Fruit fly (Drosophila melanogaster): ENCODE data around the gene Nrt.

Gene Nrt

DNA sequence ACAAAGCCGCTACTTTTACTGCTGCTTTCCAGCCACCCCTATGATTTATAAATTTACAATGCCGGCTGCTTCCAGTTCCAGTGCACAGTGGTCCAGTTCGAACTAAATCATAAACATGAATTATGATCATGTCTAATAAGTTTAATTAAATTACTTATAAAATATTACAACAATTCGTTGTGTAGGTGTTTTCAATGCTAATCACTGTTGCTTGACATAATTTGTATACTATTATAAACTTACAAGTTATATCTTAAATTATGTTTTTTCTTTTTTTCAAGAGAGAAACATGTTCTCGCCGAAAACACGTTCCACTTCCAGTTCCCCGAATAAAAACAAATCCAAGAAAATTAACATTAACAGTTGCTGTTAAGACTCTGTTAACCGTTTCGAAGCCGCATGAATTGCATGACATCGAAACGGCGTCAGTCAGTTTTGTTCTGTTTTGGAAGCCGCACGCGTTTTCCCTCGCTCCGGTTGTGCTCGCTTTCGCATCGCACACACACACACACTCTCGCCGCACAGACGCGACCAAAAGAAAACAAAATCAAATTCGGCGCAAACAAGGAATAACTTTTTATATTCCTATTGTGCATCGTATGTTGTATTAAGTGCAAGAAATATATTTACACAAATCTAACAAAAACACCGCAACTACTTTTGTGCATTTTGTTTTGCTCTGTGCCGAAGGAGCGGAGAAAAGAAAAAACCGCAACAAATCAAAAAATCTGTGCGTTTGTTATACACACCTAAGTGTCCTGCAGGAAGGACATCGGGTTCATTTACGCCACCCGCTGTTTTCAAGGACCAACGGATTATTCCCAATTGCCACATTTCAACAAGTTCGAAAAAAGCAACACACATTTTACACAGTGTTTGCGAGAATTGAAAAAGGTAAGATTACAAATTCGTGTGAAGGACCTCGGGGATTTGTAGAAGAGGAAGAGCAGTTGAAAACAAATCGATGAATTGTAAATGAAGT lies at the start of gene Nrt (continued):
- no peak for TF ChIP-seq CG7745 (tag; optimal IDR thresholded peaks at IDR 0.05)
- peak; percentile 59 for TF ChIP-seq Spps (tag; optimal IDR thresholded peaks at IDR 0.05)
- TF ChIP-seq z (GFP tag; IDR thresholded peaks at IDR 0.05) = no peak
- TF ChIP-seq ranshi (GFP tag; IDR thresholded peaks at IDR 0.05) = no peak
- no peak for TF ChIP-seq ab (GFP tag; optimal IDR thresholded peaks at IDR 0.05)
- TF ChIP-seq CG18764 (GFP tag; optimal IDR thresholded peaks at IDR 0.05) = peak; percentile 44
- TF ChIP-seq zfh1 (GFP tag; IDR thresholded peaks at IDR 0.05) = peak; percentile 39; the same call in 1 of the 3 replicates
- no peak for TF ChIP-seq Ptx1 (GFP tag; IDR thresholded peaks at IDR 0.05)
- TF ChIP-seq insv (GFP tag; optimal IDR thresholded peaks at IDR 0.05) = peak in 1 of 2 experiments; percentile 61
- TF ChIP-seq CG30431 (GFP tag; optimal IDR thresholded peaks at IDR 0.05) = no peak
- TF ChIP-seq Nf-YC (tag; optimal IDR thresholded peaks at IDR 0.05) = peak; percentile 69
- TF ChIP-seq CG1024 (GFP tag; IDR thresholded peaks at IDR 0.05) = no peak
- TF ChIP-seq HLH4C (GFP tag; IDR thresholded peaks at IDR 0.05; ENCODE audit: partially characterized antibody) = no peak
- TF ChIP-seq CG5953 (GFP tag; IDR thresholded peaks at IDR 0.05) = no peak; the same call in 1 of the 2 replicates
- TF ChIP-seq Dip3 (GFP tag; optimal IDR thresholded peaks at IDR 0.05) = no peak
- TF ChIP-seq chn (GFP tag; optimal IDR thresholded peaks at IDR 0.05) = peak; percentile 7
- no peak for TF ChIP-seq klu (GFP tag; IDR thresholded peaks at IDR 0.05)
- TF ChIP-seq Eip74EF (GFP tag; optimal IDR thresholded peaks at IDR 0.05) = peak in 1 of 2 experiments; percentile 55
- no peak for TF ChIP-seq psq (GFP tag; optimal IDR thresholded peaks at IDR 0.05)
- TF ChIP-seq CG18262 (tag; optimal IDR thresholded peaks at IDR 0.05) = peak; percentile 73
- peak; percentile 71 for TF ChIP-seq CG13296 (GFP tag; optimal IDR thresholded peaks at IDR 0.05)
- TF ChIP-seq CG11398 (GFP tag; optimal IDR thresholded peaks at IDR 0.05) = no peak
- peak; percentile 54 for TF ChIP-seq CG2120 (GFP tag; optimal IDR thresholded peaks at IDR 0.05)
- TF ChIP-seq CG12391 (tag; optimal IDR thresholded peaks at IDR 0.05) = peak; percentile 82
- TF ChIP-seq CG12236 (GFP tag; optimal IDR thresholded peaks at IDR 0.05) = no peak
- TF ChIP-seq CG7839 (tag; optimal IDR thresholded peaks at IDR 0.05) = peak; percentile 63
- peak; percentile 15 for TF ChIP-seq CG1603 (tag; optimal IDR thresholded peaks at IDR 0.05)
- no peak for TF ChIP-seq Atf3 (GFP tag; optimal IDR thresholded peaks at IDR 0.05)
- TF ChIP-seq chif (GFP tag; optimal IDR thresholded peaks at IDR 0.05) = no peak
- TF ChIP-seq CG1647 (GFP tag; optimal IDR thresholded peaks at IDR 0.05) = no peak
- TF ChIP-seq pho (GFP tag; optimal IDR thresholded peaks at IDR 0.05) = no peak
- no peak for TF ChIP-seq CG12071 (GFP tag; optimal IDR thresholded peaks at IDR 0.05)
- peak; percentile 58 for TF ChIP-seq CG12659 (GFP tag; optimal IDR thresholded peaks at IDR 0.05)
- peak; percentile 50 for TF ChIP-seq amos (GFP tag; IDR thresholded peaks at IDR 0.05; ENCODE audit: partially characterized antibody)
- no peak for TF ChIP-seq crc (GFP tag; optimal IDR thresholded peaks at IDR 0.05)
- peak; percentile 9 for TF ChIP-seq CG8089 (GFP tag; optimal IDR thresholded peaks at IDR 0.05)
- TF ChIP-seq bsh (GFP tag; optimal IDR thresholded peaks at IDR 0.05) = peak; percentile 48 to 76
- TF ChIP-seq CG32772 (GFP tag; IDR thresholded peaks at IDR 0.05) = peak; percentile 49; the same call in 1 of the 2 replicates
- no peak for TF ChIP-seq Kr (GFP tag; optimal IDR thresholded peaks at IDR 0.05)
- TF ChIP-seq tap (tag; optimal IDR thresholded peaks at IDR 0.05) = peak; percentile 55
- no peak for TF ChIP-seq HmgD (GFP tag; optimal IDR thresholded peaks at IDR 0.05)
- TF ChIP-seq unpg (GFP tag; optimal IDR thresholded peaks at IDR 0.05) = peak; percentile 81
- no peak for TF ChIP-seq cato (GFP tag; optimal IDR thresholded peaks at IDR 0.05; ENCODE audit: borderline replicate concordance)
- TF ChIP-seq CG17186 (GFP tag; optimal IDR thresholded peaks at IDR 0.05) = no peak
- peak; percentile 70 for TF ChIP-seq CG14710 (tag; optimal IDR thresholded peaks at IDR 0.05)
- TF ChIP-seq Dip2 (GFP tag; IDR thresholded peaks at IDR 0.05) = no peak
- TF ChIP-seq gce (GFP tag; IDR thresholded peaks at IDR 0.05) = no peak
- no peak for TF ChIP-seq trh (GFP tag; optimal IDR thresholded peaks at IDR 0.05)

All from whole organism, embryonic.